Worm (Caenorhabditis elegans) whole organism, mixed stage, embryonic: ENCODE measurements around the gene Y54G2A.7.

Source experiments
- M03D4.4 ChIP-seq: sonication (generic microtip); optimal IDR thresholded peaks from 2 replicates; lab custom pipeline; 2017; ENCODE audit warnings: mild to moderate bottlenecking, missing genetic modification characterization, missing compliant biosample characterization
- bed-3 ChIP-seq: fragments of 200-800 bp; sonication (Bioruptor generic); optimal IDR thresholded peaks from 3 replicates; lab custom pipeline; 2018; ENCODE audit warnings: mild to moderate bottlenecking, missing genetic modification characterization, moderate library complexity, missing compliant biosample characterization
- blmp-1 ChIP-seq: fragments of 150-350 bp; optimal IDR thresholded peaks from 2 replicates; lab custom pipeline; 2014; ENCODE audit warnings: missing biosample characterization, missing genetic modification characterization
- ceh-39 ChIP-seq: fragments of 150-350 bp; optimal IDR thresholded peaks from 2 replicates; lab custom pipeline; 2014; ENCODE audit warnings: missing biosample characterization, missing genetic modification characterization
- ceh-43 ChIP-seq: fragments of 200-800 bp; sonication (Bioruptor generic); optimal IDR thresholded peaks from 2 replicates; lab custom pipeline; 2018; ENCODE audit warnings: mild to moderate bottlenecking, missing genetic modification characterization, moderate library complexity, missing compliant biosample characterization
- ceh-83 ChIP-seq: fragments of 200-800 bp; sonication (Bioruptor generic); optimal IDR thresholded peaks from 2 replicates; lab custom pipeline; 2018; ENCODE audit warnings: mild to moderate bottlenecking, missing genetic modification characterization, missing compliant biosample characterization
- ces-1 ChIP-seq: fragments of 150-350 bp; optimal IDR thresholded peaks from 2 replicates; lab custom pipeline; 2014; ENCODE audit warnings: missing biosample characterization, missing genetic modification reagents, missing genetic modification characterization
- drap-1 ChIP-seq: fragments of 200-800 bp; sonication (Bioruptor generic); optimal IDR thresholded peaks from 3 replicates; lab custom pipeline; 2018; ENCODE audit warnings: mild to moderate bottlenecking, missing genetic modification characterization, missing compliant biosample characterization
- elt-1 ChIP-seq: sonication (generic microtip); optimal IDR thresholded peaks from 2 replicates; lab custom pipeline; 2017; ENCODE audit warnings: missing genetic modification characterization, mild to moderate bottlenecking, missing compliant biosample characterization, antibody characterized with exemption, moderate library complexity, borderline replicate concordance; ENCODE audit not compliant: insufficient read depth
- elt-3 ChIP-seq: fragments of 150-350 bp; optimal IDR thresholded peaks from 2 replicates; lab custom pipeline; 2014; ENCODE audit warnings: missing biosample characterization, missing genetic modification characterization
- flh-1 ChIP-seq: fragments of 200-800 bp; sonication (Bioruptor generic); optimal IDR thresholded peaks from 2 replicates; lab custom pipeline; 2018; ENCODE audit warnings: mild to moderate bottlenecking, missing genetic modification characterization, moderate library complexity, missing compliant biosample characterization
- hlh-1 ChIP-seq: fragments of 150-350 bp; optimal IDR thresholded peaks from 2 replicates; lab custom pipeline; 2014; ENCODE audit warnings: missing biosample characterization, missing genetic modification reagents, missing genetic modification characterization
- lin-13 ChIP-seq: fragments of 150-350 bp; optimal IDR thresholded peaks from 2 replicates; lab custom pipeline; 2014; ENCODE audit warnings: missing biosample characterization, missing genetic modification characterization
- lin-32 ChIP-seq: fragments of 200-800 bp; sonication (Bioruptor generic); optimal IDR thresholded peaks from 2 replicates; lab custom pipeline; 2018; ENCODE audit warnings: mild to moderate bottlenecking, missing genetic modification characterization, missing compliant biosample characterization
- lsy-2 ChIP-seq: fragments of 150-350 bp; optimal IDR thresholded peaks from 2 replicates; lab custom pipeline; 2014; ENCODE audit warnings: missing biosample characterization, missing genetic modification characterization
- mab-5 ChIP-seq: fragments of 150-350 bp; optimal IDR thresholded peaks from 2 replicates; lab custom pipeline; 2014; ENCODE audit warnings: missing biosample characterization, missing genetic modification characterization
- mep-1 ChIP-seq: fragments of 150-350 bp; optimal IDR thresholded peaks from 2 replicates; lab custom pipeline; 2017; ENCODE audit warnings: missing biosample characterization, missing genetic modification reagents, missing genetic modification characterization, inconsistent platforms
- mls-2 ChIP-seq: sonication (generic microtip); optimal IDR thresholded peaks from 2 replicates; lab custom pipeline; 2016; ENCODE audit warnings: mild to moderate bottlenecking, missing genetic modification characterization, moderate library complexity, missing compliant biosample characterization
- nhr-12 ChIP-seq: fragments of 150-350 bp; optimal IDR thresholded peaks from 2 replicates; lab custom pipeline; 2014; ENCODE audit warnings: missing biosample characterization, missing genetic modification characterization
- nhr-2 ChIP-seq: fragments of 150-350 bp; optimal IDR thresholded peaks from 2 replicates; lab custom pipeline; 2014; ENCODE audit warnings: missing biosample characterization, missing genetic modification characterization
- nhr-237 ChIP-seq: fragments of 150-350 bp; optimal IDR thresholded peaks from 2 replicates; lab custom pipeline; 2014; ENCODE audit warnings: missing biosample characterization, missing genetic modification characterization
- nhr-28 ChIP-seq: fragments of 150-350 bp; optimal IDR thresholded peaks from 2 replicates; lab custom pipeline; 2014; ENCODE audit warnings: missing biosample characterization, missing genetic modification characterization
- nhr-76 ChIP-seq: sonication (generic microtip); optimal IDR thresholded peaks from 2 replicates; lab custom pipeline; 2017; ENCODE audit warnings: missing biosample characterization, missing genetic modification characterization
- pha-4 ChIP-seq: fragments of 150-350 bp; optimal IDR thresholded peaks from 2 replicates; lab custom pipeline; 2018; ENCODE audit warnings: missing biosample characterization, missing genetic modification reagents, missing genetic modification characterization
- sem-2 ChIP-seq: fragments of 200-800 bp; sonication (Bioruptor generic); optimal IDR thresholded peaks from 2 replicates; lab custom pipeline; 2018; ENCODE audit warnings: mild to moderate bottlenecking, missing genetic modification characterization, missing compliant biosample characterization
- snpc-4 ChIP-seq: fragments of 150-350 bp; optimal IDR thresholded peaks from 2 replicates; lab custom pipeline; 2014; ENCODE audit warnings: missing biosample characterization, missing genetic modification characterization
- sptf-1 ChIP-seq: sonication (generic microtip); optimal IDR thresholded peaks from 2 replicates; lab custom pipeline; 2017; ENCODE audit warnings: mild to moderate bottlenecking, missing genetic modification characterization, moderate library complexity, missing compliant biosample characterization
- unc-120 ChIP-seq: sonication (generic microtip); optimal IDR thresholded peaks from 2 replicates; lab custom pipeline; 2017; ENCODE audit warnings: missing genetic modification characterization, missing compliant biosample characterization; ENCODE audit not compliant: poor library complexity, severe bottlenecking
- unc-39 ChIP-seq: fragments of 150-350 bp; optimal IDR thresholded peaks from 2 replicates; lab custom pipeline; 2014; ENCODE audit warnings: missing biosample characterization, missing genetic modification characterization
- unc-62 ChIP-seq: fragments of 150-350 bp; optimal IDR thresholded peaks from 2 replicates; lab custom pipeline; 2014; ENCODE audit warnings: missing biosample characterization, missing genetic modification reagents, missing genetic modification characterization
- zip-8 ChIP-seq: fragments of 150-350 bp; optimal IDR thresholded peaks from 2 replicates; lab custom pipeline; 2014; ENCODE audit warnings: missing biosample characterization, missing genetic modification characterization
- ztf-11 ChIP-seq: fragments of 150-350 bp; optimal IDR thresholded peaks from 2 replicates; lab custom pipeline; 2014; ENCODE audit warnings: missing biosample characterization, missing genetic modification characterization

Gene Y54G2A.7

ce11 chrIV:2838308-2838707 lies at the start of gene Y54G2A.7:
Gene Y54G2A.7, plus strand, starts transcription at chrIV:2838608.
- TF ChIP-seq lin-32 (GFP tag; lab: Kevin White, UChicago), result no peak
- TF ChIP-seq mep-1 (tag; lab: Kevin White, UChicago), result no peak
- TF ChIP-seq bed-3 (GFP tag; lab: Kevin White, UChicago), result no peak
- no peak for TF ChIP-seq mab-5 (tag; lab: Kevin White, UChicago)
- no peak for TF ChIP-seq pha-4 (tag; lab: Kevin White, UChicago)
- TF ChIP-seq unc-62 (GFP tag; lab: Kevin White, UChicago), result no peak
- TF ChIP-seq flh-1 (GFP tag; lab: Kevin White, UChicago), result no peak
- no peak for TF ChIP-seq ces-1
- no peak for TF ChIP-seq ceh-43
- no peak for TF ChIP-seq unc-39 (tag; lab: Kevin White, UChicago)
- no peak for TF ChIP-seq mls-2 (tag; lab: Kevin White, UChicago)
- no peak for TF ChIP-seq nhr-237 (tag; lab: Kevin White, UChicago)
- no peak for TF ChIP-seq unc-120 (tag; lab: Kevin White, UChicago)
- TF ChIP-seq ceh-39 (tag; lab: Kevin White, UChicago), result no peak
- TF ChIP-seq zip-8, result no peak

- TF ChIP-seq sem-2 (GFP tag; lab: Kevin White, UChicago) (no peak), bed-3 (GFP tag; lab: Kevin White, UChicago) (no peak), blmp-1 (tag; lab: Kevin White, UChicago) (no peak), hlh-1 (no peak), snpc-4 (tag; lab: Kevin White, UChicago) (no peak), mls-2 (tag; lab: Kevin White, UChicago) (no peak), unc-62 (GFP tag; lab: Kevin White, UChicago) (no peak), ces-1 (no peak), unc-120 (tag; lab: Kevin White, UChicago) (no peak), elt-1 (no peak), nhr-2 (tag; lab: Kevin White, UChicago) (no peak)
These were observed 44.5 kb upstream of the Y54G2A.7 start for ce11 chrIV:2793956-2794355.

ce11 chrIV:2798339-2798738 lies 40.1 kb upstream of the Y54G2A.7 start, which contains the start of gene Y54G2A.52:
Gene Y54G2A.52, minus strand, starts transcription at chrIV:2798686.
- TF ChIP-seq ceh-39 (tag; lab: Kevin White, UChicago) (no peak), elt-1 (no peak), M03D4.4 (tag; lab: Kevin White, UChicago) (no peak), mls-2 (tag; lab: Kevin White, UChicago) (no peak), nhr-76 (tag; lab: Kevin White, UChicago) (no peak), pha-4 (tag; lab: Kevin White, UChicago) (no peak), bed-3 (GFP tag; lab: Kevin White, UChicago) (no peak), unc-39 (tag; lab: Kevin White, UChicago) (no peak), sem-2 (GFP tag; lab: Kevin White, UChicago) (no peak), unc-62 (GFP tag; lab: Kevin White, UChicago) (no peak), flh-1 (GFP tag; lab: Kevin White, UChicago) (no peak), mep-1 (tag; lab: Kevin White, UChicago) (no peak)

ce11 chrIV:2799389-2799788 lies 39.0 kb upstream of the Y54G2A.7 start, which contains the start of gene Y54G2A.10:
Gene Y54G2A.10, plus strand, starts transcription at chrIV:2799689.
- TF ChIP-seq hlh-1 (no peak), pha-4 (tag; lab: Kevin White, UChicago) (no peak), mep-1 (tag; lab: Kevin White, UChicago) (no peak), ceh-43 (no peak), lsy-2 (no peak), lin-13 (tag; lab: Kevin White, UChicago) (no peak), ceh-39 (tag; lab: Kevin White, UChicago) (no peak), drap-1 (GFP tag; lab: Kevin White, UChicago) (no peak), snpc-4 (tag; lab: Kevin White, UChicago) (no peak), unc-120 (tag; lab: Kevin White, UChicago) (no peak), ceh-83 (no peak), mab-5 (tag; lab: Kevin White, UChicago) (no peak), zip-8 (no peak), lin-32 (GFP tag; lab: Kevin White, UChicago) (no peak), mls-2 (tag; lab: Kevin White, UChicago) (no peak), nhr-76 (tag; lab: Kevin White, UChicago) (no peak), sptf-1 (tag; lab: Kevin White, UChicago) (no peak), flh-1 (GFP tag; lab: Kevin White, UChicago) (no peak), nhr-28 (tag; lab: Kevin White, UChicago) (no peak), nhr-237 (tag; lab: Kevin White, UChicago) (no peak)
- TF ChIP-seq, all 35 proteins: peak for 0

- TF ChIP-seq lin-32 (GFP tag; lab: Kevin White, UChicago) (no peak), mep-1 (tag; lab: Kevin White, UChicago) (no peak), elt-3 (no peak), snpc-4 (tag; lab: Kevin White, UChicago) (no peak), pha-4 (tag; lab: Kevin White, UChicago) (no peak), ztf-11 (tag; lab: Kevin White, UChicago) (no peak), unc-62 (GFP tag; lab: Kevin White, UChicago) (no peak), ceh-39 (tag; lab: Kevin White, UChicago) (no peak), nhr-12 (tag; lab: Kevin White, UChicago) (no peak)
These were observed 38.5 kb upstream of the Y54G2A.7 start for ce11 chrIV:2799890-2800289.
